Worm (Caenorhabditis elegans) whole organism, young adult: Measurements from ENCODE around the gene col-88.

Source experiments
- B0261.1 ChIP-seq: sonication (generic microtip); optimal IDR thresholded peaks from 2 replicates; lab custom pipeline; 2016; ENCODE audit warnings: mild to moderate bottlenecking, missing genetic modification characterization, moderate library complexity, missing compliant biosample characterization
- C06A6.2 ChIP-seq: fragments of 200-800 bp; sonication (Bioruptor generic); conservative IDR thresholded peaks from 2 replicates; pipeline ENCODE4 v1.3.6; 2022; ENCODE audit warnings: missing genetic modification characterization, missing compliant biosample characterization
- F10E7.11 ChIP-seq: sonication (generic microtip); optimal IDR thresholded peaks from 2 replicates; lab custom pipeline; 2017; ENCODE audit warnings: mild to moderate bottlenecking, missing genetic modification characterization, moderate library complexity, missing compliant biosample characterization
- F22D6.2 ChIP-seq: sonication (generic microtip); optimal IDR thresholded peaks from 2 replicates; lab custom pipeline; 2016; ENCODE audit warnings: mild to moderate bottlenecking, missing genetic modification characterization, missing compliant biosample characterization
- F23B12.7 ChIP-seq: sonication (generic microtip); optimal IDR thresholded peaks from 2 replicates; lab custom pipeline; 2017; ENCODE audit warnings: missing genetic modification characterization, mild to moderate bottlenecking, missing compliant biosample characterization, antibody characterized with exemption, moderate library complexity; ENCODE audit not compliant: insufficient read depth
- F33H1.4 ChIP-seq: fragments of 200-800 bp; sonication (Bioruptor generic); IDR thresholded peaks from 2 replicates; pipeline ENCODE4 v1.3.6; 2022; ENCODE audit warnings: missing genetic modification reagents, missing genetic modification characterization, missing compliant biosample characterization
- F39B2.1 ChIP-seq: fragments of 200-800 bp; sonication (Bioruptor generic); IDR thresholded peaks from 2 replicates; pipeline ENCODE4 v1.3.6; 2022; ENCODE audit warnings: missing genetic modification reagents, missing genetic modification characterization, missing compliant biosample characterization
- F49E8.2 ChIP-seq: sonication (generic microtip); optimal IDR thresholded peaks from 3 replicates; lab custom pipeline; 2017; ENCODE audit warnings: missing genetic modification characterization, mild to moderate bottlenecking, missing compliant biosample characterization, antibody characterized with exemption, moderate library complexity; ENCODE audit not compliant: insufficient read depth
- F57A8.1 ChIP-seq: fragments of 200-800 bp; sonication (Bioruptor generic); optimal IDR thresholded peaks from 2 replicates; lab custom pipeline; 2018; ENCODE audit warnings: mild to moderate bottlenecking, missing genetic modification characterization, moderate library complexity, missing compliant biosample characterization
- F57C9.4 ChIP-seq: sonication (generic microtip); optimal IDR thresholded peaks from 2 replicates; lab custom pipeline; 2017; ENCODE audit warnings: mild to moderate bottlenecking, missing genetic modification characterization, missing compliant biosample characterization
- K12H6.12 ChIP-seq: fragments of 200-800 bp; sonication (Bioruptor generic); optimal IDR thresholded peaks from 2 replicates; lab custom pipeline; 2018; ENCODE audit warnings: mild to moderate bottlenecking, missing genetic modification characterization, missing compliant biosample characterization
- Y53G8AR.9 ChIP-seq: fragments of 200-800 bp; sonication (Bioruptor generic); conservative IDR thresholded peaks from 2 replicates; pipeline ENCODE4 v1.3.6; 2022; ENCODE audit warnings: missing genetic modification reagents, missing genetic modification characterization, missing compliant biosample characterization
- Y67H2A.10 ChIP-seq: fragments of 200-800 bp; sonication (Bioruptor generic); conservative IDR thresholded peaks from 2 replicates; pipeline ENCODE4 v1.3.6; 2022; ENCODE audit warnings: missing genetic modification reagents, missing genetic modification characterization, missing compliant biosample characterization
- Y79H2A.3 ChIP-seq: fragments of 200-800 bp; sonication (Bioruptor generic); conservative IDR thresholded peaks from 2 replicates; pipeline ENCODE4 v1.3.6; 2022; ENCODE audit warnings: missing genetic modification reagents, missing genetic modification characterization, missing compliant biosample characterization
- aptf-3 ChIP-seq: fragments of 200-800 bp; sonication (Bioruptor generic); IDR thresholded peaks from 2 replicates; pipeline ENCODE4 v1.3.6; 2022; ENCODE audit warnings: missing genetic modification characterization, missing compliant biosample characterization
- athp-1 ChIP-seq: sonication (generic microtip); optimal IDR thresholded peaks from 2 replicates; lab custom pipeline; 2017; ENCODE audit warnings: mild to moderate bottlenecking, missing genetic modification characterization, missing compliant biosample characterization
- attf-6 ChIP-seq: fragments of 200-800 bp; sonication (Bioruptor generic); IDR thresholded peaks from 2 replicates; pipeline ENCODE4 v1.3.6; 2022; ENCODE audit warnings: missing genetic modification reagents, missing genetic modification characterization, missing compliant biosample characterization
- bed-2 ChIP-seq: fragments of 200-800 bp; sonication (Bioruptor generic); IDR thresholded peaks from 2 replicates; pipeline ENCODE4 v1.3.6; 2022; ENCODE audit warnings: missing genetic modification reagents, missing genetic modification characterization, missing compliant biosample characterization
- cebp-1 ChIP-seq, 2 experiments: fragments of 200-800 bp in 1 of 2; sonication (Bioruptor generic) in 1 of 2; sonication (generic microtip) in 1 of 2; IDR thresholded peaks in 1 of 2; optimal IDR thresholded peaks in 1 of 2; 2 replicates each; pipeline versions ENCODE4 v1.3.6 to Lab custom; 2017 to 2022; ENCODE audit warnings: missing compliant biosample characterization in 2 of 2, missing genetic modification characterization in 2 of 2, mild to moderate bottlenecking in 1 of 2, missing genetic modification reagents in 1 of 2, moderate library complexity in 1 of 2
- cebp-2 ChIP-seq: fragments of 200-800 bp; sonication (Bioruptor generic); IDR thresholded peaks from 2 replicates; pipeline ENCODE4 v1.3.6; 2022; ENCODE audit warnings: missing genetic modification characterization, missing compliant biosample characterization
- ceh-100 ChIP-seq: fragments of 200-800 bp; sonication (Bioruptor generic); IDR thresholded peaks from 2 replicates; pipeline ENCODE4 v1.3.6; 2022; ENCODE audit warnings: missing genetic modification reagents, missing genetic modification characterization, missing compliant biosample characterization
- ceh-91 ChIP-seq: fragments of 200-800 bp; sonication (Bioruptor generic); IDR thresholded peaks from 2 replicates; pipeline ENCODE4 v1.3.6; 2022; ENCODE audit warnings: missing genetic modification reagents, missing genetic modification characterization, missing compliant biosample characterization
- chd-7 ChIP-seq: sonication (generic microtip); optimal IDR thresholded peaks from 2 replicates; lab custom pipeline; 2016; ENCODE audit warnings: mild to moderate bottlenecking, missing genetic modification characterization, moderate library complexity, missing compliant biosample characterization
- die-1 ChIP-seq: sonication (generic microtip); optimal IDR thresholded peaks from 2 replicates; lab custom pipeline; 2016; ENCODE audit warnings: missing genotype, mild to moderate bottlenecking, missing genetic modification characterization, missing compliant biosample characterization
- dox-1 ChIP-seq: fragments of 200-800 bp; sonication (Bioruptor generic); IDR thresholded peaks from 2 replicates; pipeline ENCODE4 v1.3.6; 2022; ENCODE audit warnings: missing genetic modification reagents, missing genetic modification characterization, missing compliant biosample characterization
- dpl-1 ChIP-seq: fragments of 150-350 bp; optimal IDR thresholded peaks from 2 replicates; lab custom pipeline; 2014; ENCODE audit warnings: missing biosample characterization, missing genetic modification reagents, missing genetic modification characterization
- egl-18 ChIP-seq: fragments of 200-800 bp; sonication (Bioruptor generic); IDR thresholded peaks from 2 replicates; pipeline ENCODE4 v1.3.6; 2022; ENCODE audit warnings: missing genetic modification reagents, missing genetic modification characterization, missing compliant biosample characterization
- egrh-3 ChIP-seq: fragments of 200-800 bp; sonication (Bioruptor generic); IDR thresholded peaks from 2 replicates; pipeline ENCODE4 v1.3.6; 2022; ENCODE audit warnings: missing genetic modification reagents, missing genetic modification characterization, missing compliant biosample characterization
- hlh-12 ChIP-seq: sonication (generic microtip); optimal IDR thresholded peaks from 2 replicates; lab custom pipeline; 2016; ENCODE audit warnings: missing genetic modification characterization, missing compliant biosample characterization
- hmg-20 ChIP-seq: fragments of 200-800 bp; sonication (Bioruptor generic); IDR thresholded peaks from 2 replicates; pipeline ENCODE4 v1.3.6; 2022; ENCODE audit warnings: missing genetic modification reagents, missing genetic modification characterization, missing compliant biosample characterization
- let-607 ChIP-seq, 2 experiments: fragments of 200-800 bp in 1 of 2; sonication (Bioruptor generic) in 1 of 2; sonication (generic microtip) in 1 of 2; optimal IDR thresholded peaks; 2 replicates each; lab custom pipeline; 2016 to 2018; ENCODE audit warnings: mild to moderate bottlenecking in 2 of 2, missing compliant biosample characterization in 2 of 2, missing genetic modification characterization in 2 of 2, moderate library complexity in 2 of 2, missing genotype in 1 of 2
- lin-54 ChIP-seq: fragments of 200-800 bp; sonication (Bioruptor generic); optimal IDR thresholded peaks from 2 replicates; lab custom pipeline; 2018; ENCODE audit warnings: mild to moderate bottlenecking, missing genetic modification characterization, missing compliant biosample characterization
- lir-1 ChIP-seq: fragments of 200-800 bp; sonication (Bioruptor generic); conservative IDR thresholded peaks from 2 replicates; pipeline ENCODE4 v1.3.6; 2022; ENCODE audit warnings: missing genetic modification reagents, missing genetic modification characterization, missing compliant biosample characterization
- lsy-27 ChIP-seq: sonication (generic microtip); optimal IDR thresholded peaks from 2 replicates; lab custom pipeline; 2017; ENCODE audit warnings: missing genetic modification characterization, mild to moderate bottlenecking, missing compliant biosample characterization, antibody characterized with exemption, missing genotype, borderline replicate concordance; ENCODE audit not compliant: insufficient read depth
- mcd-1 ChIP-seq: fragments of 200-800 bp; sonication (Bioruptor generic); IDR thresholded peaks from 2 replicates; pipeline ENCODE4 v1.3.6; 2022; ENCODE audit warnings: missing genetic modification reagents, missing genetic modification characterization, missing compliant biosample characterization
- mes-4 ChIP-seq: sonication (generic microtip); optimal IDR thresholded peaks from 2 replicates; lab custom pipeline; 2016; ENCODE audit warnings: missing genotype, missing genetic modification characterization, missing compliant biosample characterization
- nhr-27 ChIP-seq: fragments of 200-800 bp; sonication (Bioruptor generic); optimal IDR thresholded peaks from 2 replicates; lab custom pipeline; 2018; ENCODE audit warnings: mild to moderate bottlenecking, missing genetic modification characterization, moderate library complexity, missing compliant biosample characterization
- rcor-1 ChIP-seq: fragments of 200-800 bp; sonication (Bioruptor generic); IDR thresholded peaks from 2 replicates; pipeline ENCODE4 v1.3.6; 2022; ENCODE audit warnings: missing genetic modification reagents, missing genetic modification characterization, missing compliant biosample characterization
- rec-8 ChIP-seq, 2 experiments: sonication (generic microtip); optimal IDR thresholded peaks; 2 replicates each; lab custom pipeline; 2016; ENCODE audit warnings: mild to moderate bottlenecking in 2 of 2, missing genetic modification characterization in 2 of 2, missing genetic modification reagents in 2 of 2, missing genotype in 2 of 2, missing biosample characterization in 1 of 2, missing compliant biosample characterization in 1 of 2, moderate library complexity in 1 of 2
- snpc-3.4 ChIP-seq: sonication (generic microtip); optimal IDR thresholded peaks from 2 replicates; lab custom pipeline; 2017; ENCODE audit warnings: missing genetic modification characterization, mild to moderate bottlenecking, missing compliant biosample characterization, antibody characterized with exemption, moderate library complexity, missing genotype, missing genetic modification reagents
- sptf-2 ChIP-seq: fragments of 200-800 bp; sonication (Bioruptor generic); optimal IDR thresholded peaks from 2 replicates; lab custom pipeline; 2018; ENCODE audit warnings: mild to moderate bottlenecking, missing genetic modification characterization, missing compliant biosample characterization
- tbp1 ChIP-seq: fragments of 200-800 bp; sonication (Bioruptor generic); optimal IDR thresholded peaks from 2 replicates; lab custom pipeline; 2018; ENCODE audit warnings: mild to moderate bottlenecking, missing genetic modification characterization, missing compliant biosample characterization
- tbx-9 ChIP-seq: sonication (generic microtip); optimal IDR thresholded peaks from 2 replicates; lab custom pipeline; 2016; ENCODE audit warnings: borderline replicate concordance, missing genetic modification characterization, inconsistent platforms, missing compliant biosample characterization
- unc-62 ChIP-seq: fragments of 150-350 bp; optimal IDR thresholded peaks from 2 replicates; lab custom pipeline; 2014; ENCODE audit warnings: missing biosample characterization, missing genetic modification reagents, missing genetic modification characterization
- xnd-1 ChIP-seq: sonication (generic microtip); optimal IDR thresholded peaks from 2 replicates; lab custom pipeline; 2016; ENCODE audit warnings: missing genotype, missing genetic modification reagents, missing genetic modification characterization, missing compliant biosample characterization
- zim-3 ChIP-seq: sonication (generic microtip); optimal IDR thresholded peaks from 2 replicates; lab custom pipeline; 2017; ENCODE audit warnings: mild to moderate bottlenecking, missing genetic modification characterization, moderate library complexity, missing compliant biosample characterization
- ztf-22 ChIP-seq: fragments of 200-800 bp; sonication (Bioruptor generic); optimal IDR thresholded peaks from 2 replicates; lab custom pipeline; 2018; ENCODE audit warnings: mild to moderate bottlenecking, missing genetic modification characterization, moderate library complexity, missing compliant biosample characterization
- ztf-3 ChIP-seq: fragments of 200-800 bp; sonication (Bioruptor generic); optimal IDR thresholded peaks from 2 replicates; lab custom pipeline; 2018; ENCODE audit warnings: mild to moderate bottlenecking, missing genetic modification characterization, missing compliant biosample characterization

col-88 gene

ce11 chrIII:86316-86715, 45.5 kb downstream of the col-88 start, which contains the start of gene attf-3 (continued):
- TF ChIP-seq Y53G8AR.9 (GFP tag; lab: Robert Waterston, UW) (no peak), rec-8 (tag; optimal IDR thresholded peaks at IDR 0.05; lab: Kevin White, UChicago) (no peak), xnd-1 (no peak), nhr-27 (tag; lab: Kevin White, UChicago) (no peak), sptf-2 (GFP tag; lab: Kevin White, UChicago) (no peak), cebp-1 (GFP tag; IDR thresholded peaks at IDR 0.05; lab: Robert Waterston, UW) (no peak), cebp-1 (tag; optimal IDR thresholded peaks at IDR 0.05; lab: Kevin White, UChicago) (no peak), K12H6.12 (peak; percentile 29), Y79H2A.3 (GFP tag; lab: Robert Waterston, UW) (no peak), mcd-1 (peak; percentile 48; the same call in 1 of the 2 replicates), lsy-27 (tag; lab: Kevin White, UChicago) (no peak), egrh-3 (no peak), B0261.1 (tag; lab: Kevin White, UChicago) (no peak), aptf-3 (GFP tag; lab: Robert Waterston, UW) (no peak), attf-6 (GFP tag; lab: Robert Waterston, UW) (no peak), unc-62 (GFP tag; lab: Kevin White, UChicago) (no peak), rcor-1 (no peak), F39B2.1 (no peak), zim-3 (tag; lab: Kevin White, UChicago) (no peak), C06A6.2 (GFP tag; lab: Robert Waterston, UW) (no peak), ztf-22 (GFP tag; lab: Kevin White, UChicago) (no peak), ztf-3 (GFP tag; lab: Kevin White, UChicago) (no peak), die-1 (tag; lab: Kevin White, UChicago) (no peak), lir-1 (GFP tag; lab: Robert Waterston, UW) (no peak), athp-1 (tag; lab: Kevin White, UChicago) (no peak), dox-1 (GFP tag; lab: Robert Waterston, UW) (peak; percentile 89), F57C9.4 (tag; lab: Kevin White, UChicago) (no peak), hlh-12 (tag; lab: Kevin White, UChicago) (no peak), dpl-1 (GFP tag; lab: Kevin White, UChicago) (peak; percentile 61), F10E7.11 (tag; lab: Kevin White, UChicago) (no peak), lin-54 (GFP tag; lab: Kevin White, UChicago) (peak; percentile 60), F49E8.2 (peak; percentile 59), Y67H2A.10 (GFP tag; lab: Robert Waterston, UW) (no peak), F23B12.7 (tag; lab: Kevin White, UChicago) (no peak), bed-2 (GFP tag; lab: Robert Waterston, UW) (no peak), F22D6.2 (tag; lab: Kevin White, UChicago) (no peak), chd-7 (tag; lab: Kevin White, UChicago) (no peak), hmg-20 (GFP tag; lab: Robert Waterston, UW) (no peak), cebp-2 (GFP tag; lab: Robert Waterston, UW) (no peak), ceh-100 (GFP tag; lab: Robert Waterston, UW) (no peak), let-607 (tag; optimal IDR thresholded peaks at IDR 0.05; lab: Kevin White, UChicago) (no peak), snpc-3.4 (tag; lab: Kevin White, UChicago) (peak; percentile 59), mes-4 (tag; lab: Kevin White, UChicago) (no peak), F57A8.1 (GFP tag; lab: Kevin White, UChicago) (no peak), ceh-91 (GFP tag; lab: Robert Waterston, UW) (peak; percentile 77), tbp1 (peak; percentile 58), egl-18 (GFP tag; lab: Robert Waterston, UW) (no peak), F33H1.4 (GFP tag; lab: Robert Waterston, UW) (peak; percentile 93), tbx-9 (tag; lab: Kevin White, UChicago) (no peak)
